Worm (Caenorhabditis elegans) whole organism, midembryonic: ENCODE data around the gene K11D12.6.

Experiments
- T22C8.4 ChIP-seq: fragments of 200-800 bp; sonication (Bioruptor generic); IDR thresholded peaks from 2 replicates; pipeline ENCODE4 v1.3.6; 2022; ENCODE audit warnings: missing genetic modification characterization, missing compliant biosample characterization
- cog-1 ChIP-seq: sonication (generic microtip); optimal IDR thresholded peaks from 2 replicates; lab custom pipeline; 2016; ENCODE audit warnings: missing genetic modification characterization, missing compliant biosample characterization
- flt-1 ChIP-seq: fragments of 200-800 bp; sonication (Bioruptor generic); IDR thresholded peaks from 2 replicates; pipeline ENCODE4 v1.3.6; 2022; ENCODE audit warnings: missing genetic modification characterization, missing compliant biosample characterization
- klf-2 ChIP-seq: fragments of 200-800 bp; sonication (Bioruptor generic); conservative IDR thresholded peaks from 2 replicates; pipeline ENCODE4 v1.3.6; 2022; ENCODE audit warnings: missing genetic modification reagents, missing genetic modification characterization, missing compliant biosample characterization
- med-1 ChIP-seq: sonication (generic microtip); optimal IDR thresholded peaks from 2 replicates; lab custom pipeline; 2017; ENCODE audit warnings: missing genetic modification characterization, mild to moderate bottlenecking, missing compliant biosample characterization, antibody characterized with exemption, missing genetic modification reagents; ENCODE audit not compliant: insufficient read depth
- ref-1 ChIP-seq: fragments of 200-800 bp; sonication (Bioruptor generic); conservative IDR thresholded peaks from 2 replicates; pipeline ENCODE4 v1.3.6; 2022; ENCODE audit warnings: missing genetic modification reagents, missing genetic modification characterization, missing compliant biosample characterization
- tab-1 ChIP-seq: fragments of 200-800 bp; sonication (Bioruptor generic); IDR thresholded peaks from 2 replicates; pipeline ENCODE4 v1.3.6; 2022; ENCODE audit warnings: missing genetic modification characterization, missing compliant biosample characterization
- ztf-23 ChIP-seq: fragments of 200-800 bp; sonication (Bioruptor generic); IDR thresholded peaks from 2 replicates; pipeline ENCODE4 v1.3.6; 2022; ENCODE audit warnings: missing genetic modification reagents, missing genetic modification characterization, missing compliant biosample characterization
- ztf-29 ChIP-seq: fragments of 200-800 bp; sonication (Bioruptor generic); IDR thresholded peaks from 2 replicates; pipeline ENCODE4 v1.3.6; 2022; ENCODE audit warnings: missing genetic modification reagents, missing genetic modification characterization, missing compliant biosample characterization

The K11D12.6 gene

DNA sequence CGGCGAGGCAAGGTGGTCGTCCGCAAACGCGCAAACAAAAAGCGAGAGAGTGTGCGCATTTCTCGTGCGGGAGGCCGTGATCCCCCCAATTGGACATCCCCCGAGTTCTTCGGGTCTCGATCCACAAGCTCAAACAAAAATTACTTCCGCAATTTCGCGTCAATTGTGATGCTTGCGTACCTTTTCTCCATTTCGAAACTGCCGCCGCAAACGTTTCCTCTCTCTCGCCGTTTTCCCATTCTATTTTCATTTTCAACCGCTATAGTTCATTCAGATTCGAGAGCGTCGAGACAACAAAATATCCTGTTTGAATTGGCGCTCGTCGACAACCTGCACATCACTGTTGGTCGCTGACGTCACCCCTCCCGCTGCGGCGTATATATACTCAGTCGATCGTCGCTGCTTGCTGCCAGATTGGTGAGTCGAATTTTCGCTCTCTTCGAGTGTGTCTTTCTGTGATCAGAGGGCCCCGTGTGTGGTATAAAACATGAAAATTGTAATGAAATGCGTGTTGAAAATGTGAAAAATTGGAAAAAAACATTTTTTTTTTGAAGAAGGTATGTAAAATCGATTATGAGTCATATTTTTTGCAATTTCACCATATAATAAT is 14.5 kb upstream of the K11D12.6 start, which contains the start of the genes pqn-51 and K11D12.14:
Gene pqn-51 (plus strand): TSS at position 275 of the 610 bp plus-strand sequence.
Gene K11D12.14 (plus strand): TSS at position 304 of the 610 bp plus-strand sequence.
- no peak for TF ChIP-seq T22C8.4 (GFP tag; lab: Robert Waterston, UW)
- peak; percentile 80 for TF ChIP-seq ztf-23 (GFP tag; lab: Robert Waterston, UW)
- TF ChIP-seq med-1, result no peak
- peak; percentile 56 for TF ChIP-seq ztf-29 (GFP tag; lab: Robert Waterston, UW)
- no peak for TF ChIP-seq tab-1 (GFP tag; lab: Robert Waterston, UW)
- peak; percentile 74 for TF ChIP-seq cog-1

DNA sequence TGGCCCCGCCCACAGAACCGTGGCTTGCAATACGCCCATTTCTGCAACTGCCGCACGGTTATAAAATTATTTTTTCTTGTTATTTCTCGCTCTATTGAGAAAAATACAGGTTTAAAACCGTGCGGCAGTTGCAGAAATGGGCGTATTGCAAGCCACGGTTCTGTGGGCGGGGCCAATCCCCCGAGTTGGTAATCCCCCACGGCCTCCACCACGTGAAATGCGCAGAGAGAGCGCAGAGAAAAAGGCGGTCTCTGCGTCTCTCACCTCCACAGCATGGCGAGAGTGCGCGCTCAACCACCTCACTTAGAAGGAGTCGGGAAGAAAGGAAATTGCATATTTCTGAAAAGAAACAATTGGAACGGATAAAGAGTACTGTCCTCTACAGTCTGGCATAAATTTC is 12.3 kb upstream of the K11D12.6 start:
- peak; percentile 80 for TF ChIP-seq flt-1
- peak; percentile 72 for TF ChIP-seq klf-2 (GFP tag; lab: Robert Waterston, UW)
- peak; percentile 78 for TF ChIP-seq ztf-23 (GFP tag; lab: Robert Waterston, UW)
- TF ChIP-seq tab-1 (GFP tag; lab: Robert Waterston, UW), result 0 out of 2 replicates have a peak, but pooled peaks have one; percentile 49

DNA sequence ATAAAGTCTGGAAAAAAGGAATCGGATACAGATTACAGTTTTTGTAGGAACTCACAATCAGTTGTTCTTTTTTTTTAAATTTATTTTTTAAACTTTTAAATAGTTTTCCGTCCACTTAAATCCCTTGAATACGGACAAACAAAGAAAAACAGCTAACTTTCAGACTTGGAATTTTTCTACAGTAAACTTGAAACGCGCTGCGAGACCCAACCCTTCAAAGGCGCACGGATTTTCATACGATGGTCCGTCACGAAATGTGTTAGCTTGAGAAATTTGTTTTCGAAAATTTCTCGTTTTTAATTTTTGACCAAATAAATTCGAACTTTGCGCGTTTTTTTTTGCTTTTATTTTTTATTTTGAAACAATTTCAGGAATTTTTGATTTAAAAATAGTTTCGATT is 11.6 kb upstream of the K11D12.6 start:
- TF ChIP-seq T22C8.4 (GFP tag; lab: Robert Waterston, UW), result no peak
- TF ChIP-seq tab-1 (GFP tag; lab: Robert Waterston, UW), result no peak
- no peak for TF ChIP-seq cog-1
- no peak for TF ChIP-seq med-1
- no peak for TF ChIP-seq flt-1
- no peak for TF ChIP-seq ref-1 (GFP tag; lab: Robert Waterston, UW)

DNA sequence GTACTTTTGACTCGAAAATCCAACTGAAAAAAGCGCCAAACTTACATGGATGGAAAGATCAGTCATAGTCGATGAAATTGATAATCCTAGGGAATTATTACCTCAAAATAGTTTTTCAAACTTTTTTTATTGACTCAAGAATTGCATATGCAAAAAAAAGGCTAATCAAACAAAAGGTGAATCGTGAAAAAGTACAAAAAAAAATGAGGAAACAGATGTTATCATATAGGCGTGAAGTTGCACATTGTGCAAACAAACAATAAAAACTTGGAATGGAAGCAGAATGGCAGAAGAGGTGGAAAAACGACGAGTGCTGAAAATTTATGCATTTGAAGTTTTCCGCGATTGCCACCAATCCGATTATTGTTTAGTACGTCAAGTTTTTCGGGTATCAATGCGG is 11.1 kb upstream of the K11D12.6 start, which contains the start of gene exc-14:
Gene exc-14 (minus strand): TSS at position 101 of the 400 bp plus-strand sequence.
- no peak for TF ChIP-seq tab-1 (GFP tag; lab: Robert Waterston, UW)
- no peak for TF ChIP-seq ztf-29 (GFP tag; lab: Robert Waterston, UW)
- TF ChIP-seq med-1, result no peak
- TF ChIP-seq flt-1, result no peak
- no peak for TF ChIP-seq ztf-23 (GFP tag; lab: Robert Waterston, UW)
- TF ChIP-seq T22C8.4 (GFP tag; lab: Robert Waterston, UW), result no peak
- TF ChIP-seq cog-1, result no peak
- TF ChIP-seq ref-1 (GFP tag; lab: Robert Waterston, UW), result no peak
- TF ChIP-seq klf-2 (GFP tag; lab: Robert Waterston, UW), result no peak

DNA sequence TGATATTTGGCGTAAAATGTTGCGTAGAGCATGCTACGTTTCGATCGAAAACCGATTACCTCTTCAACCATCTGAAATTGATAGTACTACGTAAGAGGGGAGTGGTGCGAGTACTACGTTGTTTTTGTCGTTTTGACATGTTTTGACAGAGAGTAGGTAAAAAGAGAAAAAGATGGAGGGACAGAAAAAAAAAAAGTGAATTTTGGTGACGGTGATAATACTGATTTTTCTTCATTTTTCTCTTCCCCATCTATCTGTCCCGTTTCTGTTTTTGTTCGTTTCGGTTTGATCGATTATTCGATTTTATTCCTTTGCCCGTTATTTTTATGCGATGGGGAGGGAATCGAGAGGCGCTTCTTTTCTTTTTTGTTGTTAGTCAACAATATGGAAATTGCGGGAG is 6.0 kb upstream of the K11D12.6 start, which contains the start of gene K11D12.8:
Gene K11D12.8 (minus strand): TSS at position 77 of the 400 bp plus-strand sequence.
- TF ChIP-seq med-1, result no peak
- TF ChIP-seq cog-1, result no peak
- no peak for TF ChIP-seq T22C8.4 (GFP tag; lab: Robert Waterston, UW)
- TF ChIP-seq ztf-29 (GFP tag; lab: Robert Waterston, UW), result no peak
- TF ChIP-seq ref-1 (GFP tag; lab: Robert Waterston, UW), result no peak
- no peak for TF ChIP-seq klf-2 (GFP tag; lab: Robert Waterston, UW)
- TF ChIP-seq tab-1 (GFP tag; lab: Robert Waterston, UW), result no peak
- no peak for TF ChIP-seq ztf-23 (GFP tag; lab: Robert Waterston, UW)
- no peak for TF ChIP-seq flt-1

DNA sequence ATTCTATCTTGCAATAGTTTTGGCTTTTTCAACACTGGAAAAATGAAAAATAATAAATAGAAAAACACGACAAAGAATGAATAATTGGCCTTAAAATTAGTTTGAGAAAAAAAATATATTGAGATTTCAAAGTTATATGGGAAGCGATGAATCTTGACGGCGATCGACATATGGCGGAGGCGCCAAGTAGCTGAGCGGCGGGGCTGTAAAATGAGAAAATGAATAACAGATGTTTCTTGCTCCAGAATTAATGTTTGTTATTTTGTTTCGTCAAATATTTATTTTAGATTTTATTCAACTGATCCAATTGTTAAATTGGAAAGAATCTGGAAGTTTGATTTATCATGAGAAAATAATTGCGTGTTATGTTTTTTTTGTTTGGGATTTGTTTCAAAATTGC is 4.6 kb upstream of the K11D12.6 start, which contains the start of gene K11D12.11:
Gene K11D12.11 (minus strand): TSS at position 42 of the 400 bp plus-strand sequence.
- no peak for TF ChIP-seq klf-2 (GFP tag; lab: Robert Waterston, UW)
- no peak for TF ChIP-seq flt-1
- TF ChIP-seq med-1, result no peak
- TF ChIP-seq tab-1 (GFP tag; lab: Robert Waterston, UW), result no peak
- TF ChIP-seq cog-1, result no peak
- TF ChIP-seq ztf-23 (GFP tag; lab: Robert Waterston, UW), result no peak
- TF ChIP-seq T22C8.4 (GFP tag; lab: Robert Waterston, UW), result no peak
- TF ChIP-seq ztf-29 (GFP tag; lab: Robert Waterston, UW), result no peak
- no peak for TF ChIP-seq ref-1 (GFP tag; lab: Robert Waterston, UW)

DNA sequence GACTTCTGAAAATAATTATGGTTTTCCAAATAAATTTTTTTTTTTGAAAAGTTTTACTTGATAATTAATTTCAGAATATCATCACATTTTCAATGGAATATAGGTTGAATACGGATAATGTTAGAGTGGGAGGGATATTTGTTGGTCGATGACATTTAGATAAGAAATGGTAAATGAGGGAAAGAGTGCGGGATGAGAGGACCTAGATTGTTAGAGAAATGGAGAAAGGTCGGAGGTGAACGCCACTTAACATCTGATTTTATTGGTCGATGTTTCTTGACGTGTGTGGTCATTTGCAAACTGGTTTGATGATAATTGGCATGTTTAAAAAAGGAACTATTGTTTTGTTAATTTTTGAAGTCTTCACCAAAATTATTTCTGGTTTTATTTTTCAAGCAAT is 3.5 kb upstream of the K11D12.6 start:
- TF ChIP-seq ref-1 (GFP tag; lab: Robert Waterston, UW) (no peak), tab-1 (GFP tag; lab: Robert Waterston, UW) (no peak), klf-2 (GFP tag; lab: Robert Waterston, UW) (no peak), flt-1 (no peak), med-1 (no peak), T22C8.4 (GFP tag; lab: Robert Waterston, UW) (no peak), cog-1 (no peak), ztf-23 (GFP tag; lab: Robert Waterston, UW) (no peak)

DNA sequence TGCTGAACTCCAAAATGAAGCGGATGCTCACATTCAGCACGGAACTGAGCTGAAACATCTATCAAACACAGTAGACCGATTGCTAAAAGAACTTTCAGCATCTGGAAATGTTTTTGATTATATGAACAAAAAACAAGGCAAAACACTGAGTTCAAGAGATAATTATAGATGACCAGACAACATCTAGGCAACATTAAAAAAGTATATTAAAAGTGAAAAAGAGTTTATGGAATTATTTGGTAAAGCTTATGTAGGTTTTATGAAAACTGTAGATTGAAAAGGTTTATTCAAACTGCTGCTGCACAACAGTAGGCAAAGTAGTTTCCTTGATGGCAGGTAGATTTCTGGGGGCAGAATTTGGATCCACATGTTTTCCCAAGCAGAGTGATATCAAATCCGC is 1.4 kb upstream of the K11D12.6 start, which contains the start of gene K11D12.7:
Gene K11D12.7 (minus strand): TSS at position 101 of the 400 bp plus-strand sequence.
- TF ChIP-seq med-1, result no peak
- no peak for TF ChIP-seq klf-2 (GFP tag; lab: Robert Waterston, UW)
- TF ChIP-seq cog-1, result no peak
- no peak for TF ChIP-seq ztf-29 (GFP tag; lab: Robert Waterston, UW)
- TF ChIP-seq T22C8.4 (GFP tag; lab: Robert Waterston, UW), result no peak
- TF ChIP-seq flt-1, result no peak
- no peak for TF ChIP-seq ref-1 (GFP tag; lab: Robert Waterston, UW)
- no peak for TF ChIP-seq tab-1 (GFP tag; lab: Robert Waterston, UW)
- TF ChIP-seq ztf-23 (GFP tag; lab: Robert Waterston, UW), result no peak

DNA sequence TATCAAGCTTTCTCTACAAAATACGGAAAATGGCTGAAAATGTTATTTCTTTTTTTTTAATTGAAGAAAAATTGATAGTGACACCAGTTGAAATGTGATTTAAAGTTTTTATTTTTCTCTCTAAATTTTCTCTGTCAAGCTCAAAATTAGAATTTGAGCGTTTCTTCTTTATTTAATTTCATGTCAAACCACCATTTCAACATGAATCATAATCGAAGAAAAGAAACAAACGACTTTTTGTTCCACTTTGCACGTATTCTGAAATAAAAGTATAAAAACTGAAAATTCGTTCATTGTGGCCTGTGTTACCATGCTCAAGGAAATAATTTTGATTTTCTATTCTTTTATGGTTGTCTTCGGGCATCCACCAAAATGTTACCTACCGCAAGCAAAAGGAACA is 1.9 kb downstream of the K11D12.6 start, which contains the start of gene K11D12.13:
Gene K11D12.13 (plus strand): TSS at position 301 of the 400 bp plus-strand sequence.
- TF ChIP-seq tab-1 (GFP tag; lab: Robert Waterston, UW) (no peak), ztf-23 (GFP tag; lab: Robert Waterston, UW) (no peak), klf-2 (GFP tag; lab: Robert Waterston, UW) (no peak), T22C8.4 (GFP tag; lab: Robert Waterston, UW) (no peak), med-1 (no peak), cog-1 (no peak), ztf-29 (GFP tag; lab: Robert Waterston, UW) (no peak), ref-1 (GFP tag; lab: Robert Waterston, UW) (no peak), flt-1 (no peak)

DNA sequence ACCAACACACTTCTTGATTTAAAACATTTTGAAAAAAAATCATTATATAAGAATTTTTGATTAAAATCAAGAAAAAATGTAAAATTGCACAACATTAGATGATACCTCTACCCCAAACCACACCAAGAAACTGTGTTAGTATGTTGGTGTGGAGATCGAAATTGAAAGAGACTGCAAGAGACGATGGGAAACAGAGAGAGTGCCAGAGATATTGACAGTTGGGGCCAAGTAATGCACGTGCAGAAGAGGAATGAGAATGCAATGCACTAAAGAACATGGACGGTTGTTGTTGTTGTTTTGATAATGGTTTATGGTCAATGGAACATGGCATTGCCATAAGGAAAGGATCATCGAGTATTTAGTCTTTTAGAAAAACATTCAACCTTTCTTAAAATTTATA is 2.8 kb downstream of the K11D12.6 start:
- TF ChIP-seq klf-2 (GFP tag; lab: Robert Waterston, UW), result no peak
- TF ChIP-seq ref-1 (GFP tag; lab: Robert Waterston, UW), result no peak
- no peak for TF ChIP-seq cog-1
- TF ChIP-seq med-1, result no peak
- no peak for TF ChIP-seq ztf-23 (GFP tag; lab: Robert Waterston, UW)
- no peak for TF ChIP-seq ztf-29 (GFP tag; lab: Robert Waterston, UW)
- TF ChIP-seq flt-1, result no peak
- TF ChIP-seq T22C8.4 (GFP tag; lab: Robert Waterston, UW), result no peak
- no peak for TF ChIP-seq tab-1 (GFP tag; lab: Robert Waterston, UW)
